Fruit fly (Drosophila melanogaster): Measurements from ENCODE around the gene plh.

The plh gene

dm6 chr3R:4970415-4971140 lies 40.3 kb downstream of the plh start (continued):
- TF ChIP-seq Aef1 (GFP tag; IDR thresholded peaks at IDR 0.05) (peak; percentile 34; the same call in 1 of the 3 replicates), CG17912 (GFP tag; optimal IDR thresholded peaks at IDR 0.05) (peak; percentile 80), eve (GFP tag; optimal IDR thresholded peaks at IDR 0.05) (no peak), bbx (GFP tag; IDR thresholded peaks at IDR 0.05; ENCODE audit: partially characterized antibody) (no peak), Dip3 (GFP tag; optimal IDR thresholded peaks at IDR 0.05) (peak; percentile 32), CG16813 (GFP tag; IDR thresholded peaks at IDR 0.05; ENCODE audit: partially characterized antibody) (peak; percentile 67), CG3163 (GFP tag; optimal IDR thresholded peaks at IDR 0.05) (peak; percentile 67), CG5245 (GFP tag; optimal IDR thresholded peaks at IDR 0.05) (peak; percentile 69), corto (GFP tag; optimal IDR thresholded peaks at IDR 0.05) (no peak), CG16863 (GFP tag; optimal IDR thresholded peaks at IDR 0.05) (peak; percentile 51), CG3407 (GFP tag; optimal IDR thresholded peaks at IDR 0.05) (no peak), ftz-f1 (GFP tag; optimal IDR thresholded peaks at IDR 0.05) (peak; percentile 12), CG7987 (GFP tag; optimal IDR thresholded peaks at IDR 0.05) (peak; percentile 62), Adf1 (GFP tag; IDR thresholded peaks at IDR 0.05) (no peak), CG17361 (GFP tag; IDR thresholded peaks at IDR 0.05) (peak; percentile 11; the same call in 1 of the 3 replicates), sens (GFP tag) (peak; percentile 71), Myb (GFP tag; optimal IDR thresholded peaks at IDR 0.05) (peak; percentile 67), zf30C (GFP tag; optimal IDR thresholded peaks at IDR 0.05) (no peak), run (tag; optimal IDR thresholded peaks at IDR 0.05) (no peak), CG13775 (GFP tag; optimal IDR thresholded peaks at IDR 0.05) (no peak), trem (tag; optimal IDR thresholded peaks at IDR 0.05) (peak; percentile 62), chinmo (GFP tag; IDR thresholded peaks at IDR 0.05; ENCODE audit: partially characterized antibody) (peak; percentile 80; the same call in 2 of the 4 replicates), pum (GFP tag; optimal IDR thresholded peaks at IDR 0.05) (peak; percentile 80), bcd (GFP tag; optimal IDR thresholded peaks at IDR 0.05) (peak; percentile 35), CG31441 (GFP tag; IDR thresholded peaks at IDR 0.05) (no peak), lilli (GFP tag; optimal IDR thresholded peaks at IDR 0.05) (peak; percentile 61), dati (GFP tag; IDR thresholded peaks at IDR 0.05) (no peak), Gug (GFP tag; IDR thresholded peaks at IDR 0.05) (peak; percentile 41; the same call in 2 of the 4 replicates), Sry-δ (GFP tag; optimal IDR thresholded peaks at IDR 0.05) (peak; percentile 52), CG14014 (GFP tag; IDR thresholded peaks at IDR 0.05) (peak; percentile 49; the same call in 1 of the 2 replicates), CG13624 (GFP tag; optimal IDR thresholded peaks at IDR 0.05) (peak; percentile 61), Lpt (GFP tag; optimal IDR thresholded peaks at IDR 0.05) (no peak), CG32772 (GFP tag; IDR thresholded peaks at IDR 0.05) (peak; percentile 53; the same call in 1 of the 2 replicates), Trl (optimal IDR thresholded peaks at IDR 0.05) (no peak), Trl (GFP tag; optimal IDR thresholded peaks at IDR 0.05) (peak; percentile 85), CG16779 (GFP tag; IDR thresholded peaks at IDR 0.05) (peak; percentile 76), Nf-YC (tag; optimal IDR thresholded peaks at IDR 0.05) (peak; percentile 11), esg (GFP tag; conservative IDR thresholded peaks at IDR 0.05) (no peak), CG6791 (GFP tag; IDR thresholded peaks at IDR 0.05; ENCODE audit: partially characterized antibody) (peak; percentile 41; the same call in 1 of the 3 replicates), Med (GFP tag) (peak; percentile 95), CG14710 (tag; optimal IDR thresholded peaks at IDR 0.05) (peak; percentile 29), NfI (GFP tag; optimal IDR thresholded peaks at IDR 0.05) (peak; percentile 68), eyg (GFP tag; optimal IDR thresholded peaks at IDR 0.05) (peak; percentile 31), CG6654 (GFP tag; optimal IDR thresholded peaks at IDR 0.05) (no peak), CG6683 (GFP tag; optimal IDR thresholded peaks at IDR 0.05) (peak; percentile 29), her (GFP tag; optimal IDR thresholded peaks at IDR 0.05) (peak; percentile 33), Dek (tag; optimal IDR thresholded peaks at IDR 0.05) (peak; percentile 35), pan (optimal IDR thresholded peaks at IDR 0.05) (no peak), pan (GFP tag; optimal IDR thresholded peaks at IDR 0.05 in 1 of 2, IDR thresholded peaks at IDR 0.05 in 1 of 2) (peak in 1 of 2 experiments; percentile 64), CG17359 (tag; optimal IDR thresholded peaks at IDR 0.05) (peak; percentile 22)
